Worm (Caenorhabditis elegans) whole organism, L3 larva: Measurements from ENCODE around the gene lex-1.

Experiments used
- ceh-28 ChIP-seq: fragments of 150-350 bp; optimal IDR thresholded peaks from 2 replicates; lab custom pipeline; 2014; ENCODE audit warnings: missing biosample characterization, missing genetic modification reagents, missing genetic modification characterization
- elt-1 ChIP-seq: fragments of 150-350 bp; optimal IDR thresholded peaks from 2 replicates; lab custom pipeline; 2014; ENCODE audit warnings: missing biosample characterization, missing genetic modification characterization
- fkh-2 ChIP-seq: fragments of 150-350 bp; optimal IDR thresholded peaks from 2 replicates; lab custom pipeline; 2014; ENCODE audit warnings: missing biosample characterization, missing genetic modification reagents, missing genetic modification characterization
- nhr-11 ChIP-seq: fragments of 150-350 bp; optimal IDR thresholded peaks from 2 replicates; lab custom pipeline; 2014; ENCODE audit warnings: missing biosample characterization, missing genetic modification characterization
- nhr-23 ChIP-seq: fragments of 150-350 bp; optimal IDR thresholded peaks from 2 replicates; lab custom pipeline; 2014; ENCODE audit warnings: missing biosample characterization, missing genetic modification reagents, missing genetic modification characterization
- nhr-76 ChIP-seq: fragments of 150-350 bp; sonication (generic microtip); optimal IDR thresholded peaks from 5 replicates; lab custom pipeline; 2014; ENCODE audit warnings: missing biosample characterization, missing genetic modification characterization
- zag-1 ChIP-seq: fragments of 150-350 bp; optimal IDR thresholded peaks from 2 replicates; lab custom pipeline; 2014; ENCODE audit warnings: missing biosample characterization, missing genetic modification characterization

- TF ChIP-seq ceh-28 (tag; lab: Kevin White, UChicago) (no peak), fkh-2 (tag; lab: Kevin White, UChicago) (no peak), nhr-11 (tag; lab: Kevin White, UChicago) (no peak), nhr-76 (no peak), zag-1 (no peak), elt-1 (tag; lab: Kevin White, UChicago) (no peak), nhr-23 (tag; lab: Kevin White, UChicago) (no peak)
Observed at ce11 chrIV:12126740-12127472, 47.6 kb downstream of the lex-1 start.
